Fruit fly (Drosophila melanogaster) whole organism, embryonic: Measurements from ENCODE around the gene CG3529.

Experiments used
- Ada2b ChIP-seq: fragments of 200-800 bp; sonication (Bioruptor generic); IDR thresholded peaks from 2 replicates; pipeline ENCODE4 v1.3.6; 2022; ENCODE audit warnings: missing biosample characterization, missing genetic modification characterization
- Antp ChIP-seq: fragments of 200-800 bp; sonication (Bioruptor generic); optimal IDR thresholded peaks from 3 replicates; lab custom pipeline; 2016; ENCODE audit warnings: missing biosample characterization, missing genetic modification characterization
- Atf6 ChIP-seq: fragments of 200-800 bp; sonication (Bioruptor generic); IDR thresholded peaks from 2 replicates; pipeline ENCODE4 v1.3.6; 2022; ENCODE audit warnings: missing biosample characterization, missing genetic modification characterization
- CG11247 ChIP-seq: fragments of 200-800 bp; sonication (Bioruptor generic); IDR thresholded peaks from 2 replicates; pipeline ENCODE4 v1.3.6; 2022; ENCODE audit warnings: missing biosample characterization, missing genetic modification characterization
- CG12104 ChIP-seq: fragments of 200-800 bp; sonication (Bioruptor generic); optimal IDR thresholded peaks from 3 replicates; lab custom pipeline; 2016; ENCODE audit warnings: missing biosample characterization, missing genetic modification characterization
- CG12769 ChIP-seq: fragments of 200-800 bp; sonication (Bioruptor generic); optimal IDR thresholded peaks from 2 replicates; lab custom pipeline; 2019; ENCODE audit warnings: missing biosample characterization, mild to moderate bottlenecking, missing genetic modification characterization, moderate library complexity
- CG13287 ChIP-seq: fragments of 200-800 bp; sonication (Bioruptor generic); IDR thresholded peaks from 2 replicates; pipeline ENCODE4 v1.3.6; 2022; ENCODE audit warnings: missing biosample characterization, missing genetic modification characterization; ENCODE audit not compliant: partially characterized antibody
- CG13424 ChIP-seq: fragments of 200-800 bp; sonication (Bioruptor generic); optimal IDR thresholded peaks from 2 replicates; lab custom pipeline; 2019; ENCODE audit warnings: missing biosample characterization, mild to moderate bottlenecking, missing genetic modification characterization, moderate library complexity
- CG14441 ChIP-seq: fragments of 200-800 bp; sonication (Bioruptor generic); IDR thresholded peaks from 2 replicates; pipeline ENCODE4 v1.3.6; 2022; ENCODE audit warnings: missing biosample characterization, missing genetic modification characterization
- CG16813 ChIP-seq: fragments of 200-800 bp; sonication (Bioruptor generic); IDR thresholded peaks from 3 replicates; pipeline ENCODE4 v1.3.6; 2022; ENCODE audit warnings: missing biosample characterization, missing genetic modification characterization; ENCODE audit not compliant: partially characterized antibody
- CG18262 ChIP-seq: fragments of 200-800 bp; optimal IDR thresholded peaks from 3 replicates; lab custom pipeline; 2019; ENCODE audit warnings: missing biosample characterization, mild to moderate bottlenecking, missing genetic modification characterization, moderate library complexity
- CG1832 ChIP-seq: fragments of 200-800 bp; sonication (Bioruptor generic); optimal IDR thresholded peaks from 2 replicates; lab custom pipeline; 2017; ENCODE audit warnings: missing biosample characterization, mild to moderate bottlenecking, missing genetic modification characterization, inconsistent platforms
- CG2129 ChIP-seq: fragments of 200-800 bp; sonication (Bioruptor generic); IDR thresholded peaks from 2 replicates; pipeline ENCODE4 v1.3.6; 2022; ENCODE audit warnings: missing biosample characterization, missing genetic modification characterization; ENCODE audit not compliant: partially characterized antibody
- CG2678 ChIP-seq: fragments of 200-800 bp; sonication (Bioruptor generic); optimal IDR thresholded peaks from 3 replicates; lab custom pipeline; 2019; ENCODE audit warnings: missing biosample characterization, mild to moderate bottlenecking, missing genetic modification characterization, moderate library complexity
- CG3163 ChIP-seq: fragments of 200-800 bp; sonication (Bioruptor generic); optimal IDR thresholded peaks from 3 replicates; lab custom pipeline; 2016; ENCODE audit warnings: missing biosample characterization, missing genetic modification characterization
- CG4360 ChIP-seq: fragments of 200-800 bp; sonication (Bioruptor generic); IDR thresholded peaks from 2 replicates; pipeline ENCODE4 v1.3.6; 2022; ENCODE audit warnings: missing biosample characterization, missing genetic modification characterization
- CG7928 ChIP-seq: fragments of 200-800 bp; sonication (Bioruptor generic); optimal IDR thresholded peaks from 2 replicates; lab custom pipeline; 2017; ENCODE audit warnings: missing biosample characterization, mild to moderate bottlenecking, missing genetic modification characterization
- CG8765 ChIP-seq: fragments of 200-800 bp; sonication (Bioruptor generic); IDR thresholded peaks from 2 replicates; pipeline ENCODE4 v1.3.6; 2022; ENCODE audit warnings: missing biosample characterization, missing genetic modification characterization
- CoRest ChIP-seq: fragments of 200-800 bp; sonication (Bioruptor generic); optimal IDR thresholded peaks from 3 replicates; lab custom pipeline; 2018; ENCODE audit warnings: missing biosample characterization, mild to moderate bottlenecking, missing genetic modification characterization, moderate library complexity
- Dref ChIP-seq: fragments of 200-800 bp; sonication (Bioruptor generic); IDR thresholded peaks from 2 replicates; pipeline ENCODE4 v1.3.6; 2022; ENCODE audit warnings: missing biosample characterization, missing genetic modification characterization
- Elba2 ChIP-seq: fragments of 200-800 bp; sonication (Bioruptor generic); optimal IDR thresholded peaks from 3 replicates; lab custom pipeline; 2016; ENCODE audit warnings: missing biosample characterization, missing genetic modification characterization
- Fer1 ChIP-seq: fragments of 200-800 bp; sonication (Bioruptor generic); optimal IDR thresholded peaks from 2 replicates; lab custom pipeline; 2017; ENCODE audit warnings: missing biosample characterization, mild to moderate bottlenecking, missing genetic modification characterization
- Gug ChIP-seq: fragments of 200-800 bp; sonication (Bioruptor generic); IDR thresholded peaks from 4 replicates; pipeline ENCODE4 v1.3.6; 2022; ENCODE audit warnings: missing biosample characterization, missing genetic modification characterization
- HmgD ChIP-seq: fragments of 200-800 bp; sonication (Bioruptor generic); optimal IDR thresholded peaks from 3 replicates; lab custom pipeline; 2016; ENCODE audit warnings: missing biosample characterization, missing genetic modification characterization
- Hmr ChIP-seq: fragments of 200-800 bp; sonication (Bioruptor generic); optimal IDR thresholded peaks from 3 replicates; lab custom pipeline; 2017; ENCODE audit warnings: mild to moderate bottlenecking, missing biosample characterization, missing genetic modification reagents, missing genetic modification characterization
- Med ChIP-seq: fragments of 200-800 bp; sonication (Bioruptor generic); peaks from one replicate; lab custom pipeline; 2016; ENCODE audit warnings: missing biosample characterization, missing genetic modification characterization, mild to moderate bottlenecking, inconsistent platforms, moderate library complexity
- Meics ChIP-seq: fragments of 200-800 bp; sonication (Bioruptor generic); optimal IDR thresholded peaks from 2 replicates; lab custom pipeline; 2017; ENCODE audit warnings: missing biosample characterization, mild to moderate bottlenecking, missing genetic modification characterization
- Ptx1 ChIP-seq: fragments of 200-800 bp; sonication (Bioruptor generic); IDR thresholded peaks from 2 replicates; pipeline ENCODE4 v1.3.6; 2022; ENCODE audit warnings: missing biosample characterization, missing genetic modification characterization
- Sox102F ChIP-seq: fragments of 200-800 bp; sonication (Bioruptor generic); optimal IDR thresholded peaks from 2 replicates; lab custom pipeline; 2018; ENCODE audit warnings: missing biosample characterization, mild to moderate bottlenecking, missing genetic modification characterization, moderate library complexity
- YL-1 ChIP-seq: fragments of 200-800 bp; sonication (Bioruptor generic); optimal IDR thresholded peaks from 3 replicates; lab custom pipeline; 2017; ENCODE audit warnings: missing biosample characterization, mild to moderate bottlenecking, missing genetic modification characterization
- ap ChIP-seq: fragments of 200-800 bp; sonication (Bioruptor generic); IDR thresholded peaks from 2 replicates; pipeline ENCODE4 v1.3.6; 2022; ENCODE audit warnings: missing biosample characterization, missing genetic modification characterization
- ara ChIP-seq: fragments of 200-800 bp; sonication (Bioruptor generic); IDR thresholded peaks from 2 replicates; pipeline ENCODE4 v1.3.6; 2022; ENCODE audit warnings: missing biosample characterization, missing genetic modification characterization
- ase ChIP-seq: fragments of 200-800 bp; sonication (Bioruptor generic); IDR thresholded peaks from 3 replicates; pipeline ENCODE4 v1.3.6; 2022; ENCODE audit warnings: missing biosample characterization, missing genetic modification characterization
- bab2 ChIP-seq: fragments of 200-800 bp; sonication (Bioruptor generic); optimal IDR thresholded peaks from 2 replicates; lab custom pipeline; 2016; ENCODE audit warnings: missing biosample characterization, missing genetic modification characterization
- bcd ChIP-seq: fragments of 200-800 bp; sonication (Bioruptor generic); optimal IDR thresholded peaks from 2 replicates; lab custom pipeline; 2017; ENCODE audit warnings: missing biosample characterization, mild to moderate bottlenecking, missing genetic modification characterization
- dimm ChIP-seq: fragments of 200-800 bp; sonication (Bioruptor generic); IDR thresholded peaks from 2 replicates; pipeline ENCODE4 v1.3.6; 2022; ENCODE audit warnings: missing biosample characterization, missing genetic modification characterization
- ewg ChIP-seq: fragments of 200-800 bp; sonication (Bioruptor generic); optimal IDR thresholded peaks from 3 replicates; lab custom pipeline; 2017; ENCODE audit warnings: mild to moderate bottlenecking, missing biosample characterization, missing genetic modification reagents, missing genetic modification characterization
- gcm ChIP-seq: fragments of 200-800 bp; sonication (Bioruptor generic); optimal IDR thresholded peaks from 2 replicates; lab custom pipeline; 2019; ENCODE audit warnings: missing biosample characterization, mild to moderate bottlenecking, missing genetic modification characterization, moderate library complexity
- gro ChIP-seq: fragments of 200-800 bp; sonication (Bioruptor generic); optimal IDR thresholded peaks from 2 replicates; lab custom pipeline; 2016; ENCODE audit warnings: missing biosample characterization, missing genetic modification characterization
- jumu ChIP-seq: fragments of 200-800 bp; sonication (Bioruptor generic); optimal IDR thresholded peaks from 3 replicates; lab custom pipeline; 2016; ENCODE audit warnings: missing biosample characterization, missing genetic modification characterization
- nmo ChIP-seq: fragments of 200-800 bp; sonication (Bioruptor generic); optimal IDR thresholded peaks from 2 replicates; lab custom pipeline; 2018; ENCODE audit warnings: missing biosample characterization, mild to moderate bottlenecking, missing genetic modification characterization, moderate library complexity
- p53 ChIP-seq: fragments of 200-800 bp; sonication (Bioruptor generic); optimal IDR thresholded peaks from 2 replicates; lab custom pipeline; 2016; ENCODE audit warnings: missing biosample characterization, missing genetic modification characterization
- pnt ChIP-seq: fragments of 200-800 bp; sonication (Bioruptor generic); optimal IDR thresholded peaks from 3 replicates; lab custom pipeline; 2016; ENCODE audit warnings: missing biosample characterization, missing genetic modification characterization
- pum ChIP-seq: fragments of 200-800 bp; sonication (Bioruptor generic); optimal IDR thresholded peaks from 2 replicates; lab custom pipeline; 2016; ENCODE audit warnings: missing biosample characterization, missing genetic modification characterization
- scrt ChIP-seq: fragments of 200-800 bp; sonication (Bioruptor generic); optimal IDR thresholded peaks from 2 replicates; lab custom pipeline; 2018; ENCODE audit warnings: missing biosample characterization, mild to moderate bottlenecking, missing genetic modification characterization, moderate library complexity
- sd ChIP-seq: fragments of 200-800 bp; sonication (Bioruptor generic); optimal IDR thresholded peaks from 3 replicates; lab custom pipeline; 2018; ENCODE audit warnings: missing biosample characterization, mild to moderate bottlenecking, missing genetic modification characterization, moderate library complexity
- sens ChIP-seq: fragments of 200-800 bp; sonication (Bioruptor generic); peaks from one replicate; lab custom pipeline; 2016; ENCODE audit warnings: missing biosample characterization, missing genetic modification characterization
- unpg ChIP-seq: fragments of 200-800 bp; sonication (Bioruptor generic); optimal IDR thresholded peaks from 3 replicates; lab custom pipeline; 2018; ENCODE audit warnings: missing biosample characterization, mild to moderate bottlenecking, missing genetic modification characterization, moderate library complexity
- wor ChIP-seq: fragments of 200-800 bp; sonication (Bioruptor generic); IDR thresholded peaks from 2 replicates; pipeline ENCODE4 v1.3.6; 2022; ENCODE audit warnings: missing biosample characterization, missing genetic modification characterization
- zfh1 ChIP-seq: fragments of 200-800 bp; sonication (Bioruptor generic); IDR thresholded peaks from 3 replicates; pipeline ENCODE4 v1.3.6; 2022; ENCODE audit warnings: missing biosample characterization, missing genetic modification characterization
- zfh2 ChIP-seq: fragments of 200-800 bp; sonication (Bioruptor generic); optimal IDR thresholded peaks from 2 replicates; lab custom pipeline; 2016; ENCODE audit warnings: missing biosample characterization, missing genetic modification characterization

CG3529 gene

dm6 chr3L:9455819-9456388 lies 9.2 kb downstream of the CG3529 start, which contains the start of the genes phol and CG3552 (continued):
- TF ChIP-seq wor (no peak), Sox102F (no peak), gro (GFP tag; lab: Kevin White, UChicago) (no peak), ewg (GFP tag; lab: Kevin White, UChicago) (peak; percentile 66), CG2129 (GFP tag; lab: Robert Waterston, UW) (no peak), Ptx1 (no peak), CG3163 (GFP tag; lab: Kevin White, UChicago) (no peak), CG8765 (GFP tag; lab: Robert Waterston, UW) (no peak), gcm (no peak), Ada2b (GFP tag; lab: Robert Waterston, UW) (no peak), zfh1 (no peak), CG14441 (GFP tag; lab: Robert Waterston, UW) (no peak), zfh2 (GFP tag; lab: Kevin White, UChicago) (no peak), Hmr (no peak), pum (GFP tag; lab: Kevin White, UChicago) (no peak), CG16813 (GFP tag; lab: Robert Waterston, UW) (peak; percentile 53; the same call in 2 of the 3 replicates), CG2678 (tag; lab: Kevin White, UChicago) (peak; percentile 2), pnt (GFP tag; lab: Kevin White, UChicago) (no peak), Dref (GFP tag; lab: Robert Waterston, UW) (peak; percentile 64), sens (GFP tag; lab: Kevin White, UChicago) (peak; percentile 64), Atf6 (GFP tag; lab: Robert Waterston, UW) (no peak), CG13424 (tag; lab: Kevin White, UChicago) (peak; percentile 10), scrt (no peak), bcd (GFP tag; lab: Kevin White, UChicago) (peak; percentile 24), ase (GFP tag; lab: Robert Waterston, UW) (no peak), CG12104 (GFP tag; lab: Kevin White, UChicago) (no peak), unpg (GFP tag; lab: Kevin White, UChicago) (no peak), sd (tag; lab: Kevin White, UChicago) (peak; percentile 51), CoRest (tag; lab: Kevin White, UChicago) (peak; percentile 24), bab2 (peak; percentile 20), Fer1 (no peak), dimm (GFP tag; lab: Robert Waterston, UW) (no peak), CG7928 (peak; percentile 41), ap (no peak), ara (GFP tag; lab: Robert Waterston, UW) (no peak), HmgD (no peak), Gug (no peak), CG18262 (peak; percentile 13), nmo (GFP tag; lab: Kevin White, UChicago) (peak; percentile 30), Meics (GFP tag; lab: Kevin White, UChicago) (no peak)

dm6 chr3L:9456389-9456788 lies 9.7 kb downstream of the CG3529 start:
- TF ChIP-seq p53 (no peak), Med (GFP tag; lab: Kevin White, UChicago) (peak; percentile 1), CG1832 (GFP tag; lab: Kevin White, UChicago) (no peak), Elba2 (GFP tag; lab: Kevin White, UChicago) (peak; percentile 15), YL-1 (GFP tag; lab: Kevin White, UChicago) (peak; percentile 35), CG12769 (tag; lab: Kevin White, UChicago) (no peak), ewg (GFP tag; lab: Kevin White, UChicago) (peak; percentile 6), CG4360 (GFP tag; lab: Robert Waterston, UW) (peak; percentile 42; the same call in 1 of the 2 replicates), jumu (GFP tag; lab: Kevin White, UChicago) (no peak), CG11247 (GFP tag; lab: Robert Waterston, UW) (no peak), scrt (peak; percentile 95), CG13287 (GFP tag; lab: Robert Waterston, UW) (no peak), sens (GFP tag; lab: Kevin White, UChicago) (peak; percentile 31), Meics (GFP tag; lab: Kevin White, UChicago) (peak; percentile 8), Antp (no peak)
